Worm (Caenorhabditis elegans) whole organism, young adult: ENCODE results near the gene catp-4.
A peak's percentile ranks its signal among the peaks of the same experiment; 100 is the strongest.

Source experiments
- B0019.2 ChIP-seq: fragments of 200-800 bp; sonication (Bioruptor generic); conservative IDR thresholded peaks from 2 replicates; pipeline ENCODE4 v1.3.6; 2022; ENCODE audit warnings: missing genetic modification reagents, missing genetic modification characterization, missing compliant biosample characterization
- C06A6.2 ChIP-seq: fragments of 200-800 bp; sonication (Bioruptor generic); conservative IDR thresholded peaks from 2 replicates; pipeline ENCODE4 v1.3.6; 2022; ENCODE audit warnings: missing genetic modification characterization, missing compliant biosample characterization
- F23B12.7 ChIP-seq: sonication (generic microtip); optimal IDR thresholded peaks from 2 replicates; lab custom pipeline; 2017; ENCODE audit warnings: missing genetic modification characterization, mild to moderate bottlenecking, missing compliant biosample characterization, antibody characterized with exemption, moderate library complexity; ENCODE audit not compliant: insufficient read depth
- F57A8.1 ChIP-seq: fragments of 200-800 bp; sonication (Bioruptor generic); optimal IDR thresholded peaks from 2 replicates; lab custom pipeline; 2018; ENCODE audit warnings: mild to moderate bottlenecking, missing genetic modification characterization, moderate library complexity, missing compliant biosample characterization
- Y79H2A.3 ChIP-seq: fragments of 200-800 bp; sonication (Bioruptor generic); conservative IDR thresholded peaks from 2 replicates; pipeline ENCODE4 v1.3.6; 2022; ENCODE audit warnings: missing genetic modification reagents, missing genetic modification characterization, missing compliant biosample characterization
- Y95B8A.8 ChIP-seq: fragments of 200-800 bp; sonication (Bioruptor generic); IDR thresholded peaks from 2 replicates; pipeline ENCODE4 v1.3.6; 2022; ENCODE audit warnings: missing genetic modification reagents, missing genetic modification characterization, missing compliant biosample characterization
- ZK185.1 ChIP-seq: sonication (generic microtip); optimal IDR thresholded peaks from 2 replicates; lab custom pipeline; 2016; ENCODE audit warnings: mild to moderate bottlenecking, missing genetic modification characterization, missing compliant biosample characterization; ENCODE audit not compliant: poor library complexity, severe bottlenecking
- aptf-3 ChIP-seq: fragments of 200-800 bp; sonication (Bioruptor generic); IDR thresholded peaks from 2 replicates; pipeline ENCODE4 v1.3.6; 2022; ENCODE audit warnings: missing genetic modification characterization, missing compliant biosample characterization
- atf-7 ChIP-seq: sonication (generic microtip); optimal IDR thresholded peaks from 2 replicates; lab custom pipeline; 2017; ENCODE audit warnings: mild to moderate bottlenecking, missing genetic modification characterization, missing compliant biosample characterization
- attf-3 ChIP-seq: fragments of 200-800 bp; sonication (Bioruptor generic); conservative IDR thresholded peaks from 2 replicates; pipeline ENCODE4 v1.3.6; 2022; ENCODE audit warnings: missing genetic modification reagents, missing genetic modification characterization, missing compliant biosample characterization
- bed-1 ChIP-seq: fragments of 200-800 bp; sonication (Bioruptor generic); IDR thresholded peaks from 2 replicates; pipeline ENCODE4 v1.3.6; 2022; ENCODE audit warnings: missing genetic modification reagents, missing genetic modification characterization, missing compliant biosample characterization
- ccch-3 ChIP-seq: fragments of 200-800 bp; sonication (Bioruptor generic); optimal IDR thresholded peaks from 2 replicates; lab custom pipeline; 2018; ENCODE audit warnings: mild to moderate bottlenecking, missing genetic modification characterization, missing compliant biosample characterization
- cebp-2 ChIP-seq: fragments of 200-800 bp; sonication (Bioruptor generic); IDR thresholded peaks from 2 replicates; pipeline ENCODE4 v1.3.6; 2022; ENCODE audit warnings: missing genetic modification characterization, missing compliant biosample characterization
- ceh-27 ChIP-seq: fragments of 200-800 bp; sonication (Bioruptor generic); optimal IDR thresholded peaks from 2 replicates; lab custom pipeline; 2018; ENCODE audit warnings: mild to moderate bottlenecking, missing genetic modification characterization, moderate library complexity, missing compliant biosample characterization
- ceh-40 ChIP-seq: fragments of 200-800 bp; sonication (Bioruptor generic); IDR thresholded peaks from 2 replicates; pipeline ENCODE4 v1.3.6; 2022; ENCODE audit warnings: missing genetic modification characterization, missing compliant biosample characterization
- ceh-79 ChIP-seq: sonication (generic microtip); optimal IDR thresholded peaks from 2 replicates; lab custom pipeline; 2017; ENCODE audit warnings: mild to moderate bottlenecking, missing genetic modification characterization, missing compliant biosample characterization
- ceh-91 ChIP-seq: fragments of 200-800 bp; sonication (Bioruptor generic); IDR thresholded peaks from 2 replicates; pipeline ENCODE4 v1.3.6; 2022; ENCODE audit warnings: missing genetic modification reagents, missing genetic modification characterization, missing compliant biosample characterization
- efl-1 ChIP-seq: fragments of 150-350 bp; optimal IDR thresholded peaks from 2 replicates; lab custom pipeline; 2014; ENCODE audit warnings: missing biosample characterization, missing genetic modification reagents, missing genetic modification characterization
- egrh-3 ChIP-seq: fragments of 200-800 bp; sonication (Bioruptor generic); IDR thresholded peaks from 2 replicates; pipeline ENCODE4 v1.3.6; 2022; ENCODE audit warnings: missing genetic modification reagents, missing genetic modification characterization, missing compliant biosample characterization
- hlh-12 ChIP-seq: sonication (generic microtip); optimal IDR thresholded peaks from 2 replicates; lab custom pipeline; 2016; ENCODE audit warnings: missing genetic modification characterization, missing compliant biosample characterization
- hmg-1.2 ChIP-seq: fragments of 200-800 bp; sonication (Bioruptor generic); IDR thresholded peaks from 2 replicates; pipeline ENCODE4 v1.3.6; 2022; ENCODE audit warnings: missing genetic modification reagents, missing genetic modification characterization, missing compliant biosample characterization
- hsf-1 ChIP-seq: fragments of 200-800 bp; sonication (Bioruptor generic); IDR thresholded peaks from 2 replicates; pipeline ENCODE4 v1.3.6; 2022; ENCODE audit warnings: missing genetic modification reagents, missing genetic modification characterization, missing compliant biosample characterization
- lag-1 ChIP-seq: fragments of 200-800 bp; sonication (Bioruptor generic); IDR thresholded peaks from 2 replicates; pipeline ENCODE4 v1.3.6; 2022; ENCODE audit warnings: missing genetic modification reagents, missing genetic modification characterization, missing compliant biosample characterization
- let-526 ChIP-seq: fragments of 200-800 bp; sonication (Bioruptor generic); IDR thresholded peaks from 2 replicates; pipeline ENCODE4 v1.3.6; 2022; ENCODE audit warnings: missing genetic modification reagents, missing genetic modification characterization, missing compliant biosample characterization
- lin-40 ChIP-seq: sonication (generic microtip); optimal IDR thresholded peaks from 2 replicates; lab custom pipeline; 2016; ENCODE audit warnings: missing genetic modification characterization, mild to moderate bottlenecking, missing compliant biosample characterization, missing genotype, missing genetic modification reagents
- madf-10 ChIP-seq: sonication (generic microtip); optimal IDR thresholded peaks from 2 replicates; lab custom pipeline; 2016; ENCODE audit warnings: mild to moderate bottlenecking, missing genetic modification characterization, missing compliant biosample characterization
- madf-6 ChIP-seq: fragments of 200-800 bp; sonication (Bioruptor generic); IDR thresholded peaks from 2 replicates; pipeline ENCODE4 v1.3.6; 2022; ENCODE audit warnings: missing genetic modification reagents, missing genetic modification characterization, missing compliant biosample characterization
- madf-8 ChIP-seq: fragments of 200-800 bp; sonication (Bioruptor generic); conservative IDR thresholded peaks from 2 replicates; pipeline ENCODE4 v1.3.6; 2022; ENCODE audit warnings: missing genetic modification reagents, missing genetic modification characterization, missing compliant biosample characterization
- mcd-1 ChIP-seq: fragments of 200-800 bp; sonication (Bioruptor generic); IDR thresholded peaks from 2 replicates; pipeline ENCODE4 v1.3.6; 2022; ENCODE audit warnings: missing genetic modification reagents, missing genetic modification characterization, missing compliant biosample characterization
- nfyb-1 ChIP-seq: fragments of 200-800 bp; sonication (Bioruptor generic); IDR thresholded peaks from 2 replicates; pipeline ENCODE4 v1.3.6; 2022; ENCODE audit warnings: missing genetic modification reagents, missing genetic modification characterization, missing compliant biosample characterization
- nhr-27 ChIP-seq: fragments of 200-800 bp; sonication (Bioruptor generic); optimal IDR thresholded peaks from 2 replicates; lab custom pipeline; 2018; ENCODE audit warnings: mild to moderate bottlenecking, missing genetic modification characterization, moderate library complexity, missing compliant biosample characterization
- nhr-80 ChIP-seq: sonication (generic microtip); optimal IDR thresholded peaks from 2 replicates; lab custom pipeline; 2016; ENCODE audit warnings: missing genetic modification characterization, missing compliant biosample characterization
- pbrm-1 ChIP-seq: fragments of 200-800 bp; sonication (Bioruptor generic); IDR thresholded peaks from 2 replicates; pipeline ENCODE4 v1.3.6; 2022; ENCODE audit warnings: missing genetic modification reagents, missing genetic modification characterization, missing compliant biosample characterization
- snpc-1.1 ChIP-seq: sonication (generic microtip); optimal IDR thresholded peaks from 2 replicates; lab custom pipeline; 2017; ENCODE audit warnings: missing genetic modification characterization, mild to moderate bottlenecking, missing compliant biosample characterization, antibody characterized with exemption, moderate library complexity, missing genotype, missing genetic modification reagents; ENCODE audit not compliant: insufficient read depth
- snpc-1.3 ChIP-seq: sonication (generic microtip); optimal IDR thresholded peaks from 2 replicates; lab custom pipeline; 2017; ENCODE audit warnings: missing genetic modification characterization, mild to moderate bottlenecking, missing compliant biosample characterization, antibody characterized with exemption, moderate library complexity, missing genotype, missing genetic modification reagents; ENCODE audit not compliant: insufficient read depth
- unc-130 ChIP-seq: sonication (generic microtip); optimal IDR thresholded peaks from 2 replicates; lab custom pipeline; 2016; ENCODE audit warnings: missing genetic modification reagents, missing genetic modification characterization, missing compliant biosample characterization
- xnd-1 ChIP-seq: sonication (generic microtip); optimal IDR thresholded peaks from 2 replicates; lab custom pipeline; 2016; ENCODE audit warnings: missing genotype, missing genetic modification reagents, missing genetic modification characterization, missing compliant biosample characterization
- ztf-28 ChIP-seq: fragments of 200-800 bp; sonication (Bioruptor generic); IDR thresholded peaks from 2 replicates; pipeline ENCODE4 v1.3.6; 2022; ENCODE audit warnings: missing genetic modification reagents, missing genetic modification characterization, missing compliant biosample characterization
- ztf-6 ChIP-seq: fragments of 200-800 bp; sonication (Bioruptor generic); IDR thresholded peaks from 2 replicates; pipeline ENCODE4 v1.3.6; 2022; ENCODE audit warnings: missing genetic modification reagents, missing genetic modification characterization, missing compliant biosample characterization

Gene catp-4

DNA sequence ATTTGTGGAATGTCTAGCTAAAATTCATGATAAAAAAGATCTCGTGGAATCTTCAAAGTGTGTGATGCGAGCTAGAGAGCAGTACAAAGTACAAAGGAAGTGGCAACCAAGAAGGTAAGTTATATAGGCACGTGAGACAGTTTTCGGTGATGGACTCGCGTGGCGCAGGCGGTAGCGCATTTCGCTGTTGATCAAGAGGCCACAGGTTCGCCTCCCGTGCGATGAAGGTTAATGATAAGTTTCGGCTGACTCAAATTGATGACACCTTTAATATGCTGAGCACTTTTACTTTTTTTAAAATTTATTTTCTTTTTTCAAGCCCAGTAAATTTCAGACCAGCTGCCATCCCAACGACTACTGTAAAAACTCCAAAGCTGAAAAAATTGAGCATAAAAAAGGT lies 23.5 kb downstream of the catp-4 start (continued):
- TF ChIP-seq lag-1 (GFP tag; lab: Robert Waterston, UW) = no peak
- TF ChIP-seq madf-8 (GFP tag; lab: Robert Waterston, UW) = no peak; the same call in 1 of the 2 replicates
- peak; percentile 60; the same call in 1 of the 2 replicates for TF ChIP-seq hsf-1 (GFP tag; lab: Robert Waterston, UW)
- TF ChIP-seq ceh-27 = peak; percentile 59
- TF ChIP-seq C06A6.2 = no peak
- TF ChIP-seq efl-1 = no peak
- peak; percentile 30 for TF ChIP-seq nhr-80
- 0 out of 2 replicates have a peak, but pooled peaks have one; percentile 14 for TF ChIP-seq B0019.2
- TF ChIP-seq mcd-1 (GFP tag; lab: Robert Waterston, UW) = peak; percentile 55
- TF ChIP-seq nfyb-1 (GFP tag; lab: Robert Waterston, UW) = peak; percentile 89
- TF ChIP-seq let-526 (GFP tag; lab: Robert Waterston, UW) = no peak
- 0 out of 2 replicates have a peak, but pooled peaks have one; percentile 82 for TF ChIP-seq ceh-40 (GFP tag; lab: Robert Waterston, UW)
- 0 out of 2 replicates have a peak, but pooled peaks have one; percentile 30 for TF ChIP-seq egrh-3 (GFP tag; lab: Robert Waterston, UW)
- no peak for TF ChIP-seq attf-3 (GFP tag; lab: Robert Waterston, UW)
- peak; percentile 44 for TF ChIP-seq F23B12.7 (tag; lab: Kevin White, UChicago)
- TF ChIP-seq snpc-1.3 (tag; lab: Kevin White, UChicago) = peak; percentile 55
- TF ChIP-seq Y79H2A.3 = 0 out of 2 replicates have a peak, but pooled peaks have one; percentile 33
- no peak for TF ChIP-seq nhr-27 (tag; lab: Kevin White, UChicago)
- peak; percentile 72 for TF ChIP-seq F57A8.1 (GFP tag; lab: Kevin White, UChicago)
- TF ChIP-seq ztf-6 (GFP tag; lab: Robert Waterston, UW) = 0 out of 2 replicates have a peak, but pooled peaks have one; percentile 67
- peak; percentile 41 for TF ChIP-seq madf-10
- peak; percentile 12 for TF ChIP-seq lin-40 (tag; lab: Kevin White, UChicago)
- TF ChIP-seq ztf-28 (GFP tag; lab: Robert Waterston, UW) = peak; percentile 50; the same call in 1 of the 2 replicates
- peak; percentile 46; the same call in 1 of the 2 replicates for TF ChIP-seq pbrm-1 (GFP tag; lab: Robert Waterston, UW)
- TF ChIP-seq unc-130 (GFP tag; lab: Kevin White, UChicago) = peak; percentile 36
- TF ChIP-seq ceh-79 (tag; lab: Kevin White, UChicago) = peak; percentile 5
- TF ChIP-seq madf-6 (GFP tag; lab: Robert Waterston, UW) = peak; percentile 72
- TF ChIP-seq cebp-2 (GFP tag; lab: Robert Waterston, UW) = peak; percentile 88; the same call in 1 of the 2 replicates
- TF ChIP-seq aptf-3 (GFP tag; lab: Robert Waterston, UW) = peak; percentile 66; the same call in 1 of the 2 replicates
- TF ChIP-seq ccch-3 = no peak
- TF ChIP-seq bed-1 (GFP tag; lab: Robert Waterston, UW) = no peak

ce11 chrII:14618158-14618557 lies 24.8 kb downstream of the catp-4 start:
- no peak for TF ChIP-seq Y95B8A.8 (GFP tag; lab: Robert Waterston, UW)
- TF ChIP-seq xnd-1 (tag; lab: Kevin White, UChicago) = no peak
- TF ChIP-seq F23B12.7 (tag; lab: Kevin White, UChicago) = no peak
- no peak for TF ChIP-seq snpc-1.1
- TF ChIP-seq, all 124 proteins: peak for 0

DNA sequence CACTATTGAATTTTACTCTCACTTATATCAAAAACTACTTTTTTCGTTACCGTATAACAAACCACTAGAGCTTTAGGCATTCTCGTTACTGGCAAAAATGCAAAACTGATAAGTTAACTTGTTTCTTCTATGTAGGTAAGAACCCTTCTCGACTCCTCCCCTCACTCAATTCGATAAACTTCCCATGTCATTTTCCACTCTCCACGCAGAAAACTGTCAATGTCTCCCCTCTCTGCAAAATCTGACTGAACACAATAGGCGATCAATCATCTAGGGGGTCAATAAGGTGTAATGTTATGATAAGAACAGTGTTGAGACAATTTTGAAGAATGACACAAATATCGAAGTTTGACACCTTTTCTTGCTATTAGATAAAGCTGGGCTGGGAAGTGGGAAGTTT lies 25.4 kb downstream of the catp-4 start:
- TF ChIP-seq atf-7 (tag; lab: Kevin White, UChicago) (no peak), ZK185.1 (no peak), snpc-1.1 (no peak), hmg-1.2 (no peak), mcd-1 (GFP tag; lab: Robert Waterston, UW) (no peak), hlh-12 (no peak), snpc-1.3 (tag; lab: Kevin White, UChicago) (no peak), ceh-91 (GFP tag; lab: Robert Waterston, UW) (no peak)
